Worm (Caenorhabditis elegans) whole organism, L4 larva: Measurements from ENCODE around the gene ZC250.5.
A peak's percentile ranks its signal among the peaks of the same experiment; 100 is the strongest.

Source experiments
- F37D6.2 ChIP-seq: sonication (generic microtip); optimal IDR thresholded peaks from 2 replicates; lab custom pipeline; 2016; ENCODE audit warnings: mild to moderate bottlenecking, missing genetic modification characterization, missing compliant biosample characterization
- F49E8.2 ChIP-seq: sonication (generic microtip); optimal IDR thresholded peaks from 2 replicates; lab custom pipeline; 2016; ENCODE audit warnings: missing compliant biosample characterization, mild to moderate bottlenecking, missing genetic modification characterization, borderline replicate concordance
- T20F7.1 ChIP-seq: fragments of 200-800 bp; sonication (Bioruptor generic); optimal IDR thresholded peaks from 2 replicates; lab custom pipeline; 2018; ENCODE audit warnings: mild to moderate bottlenecking, missing genetic modification characterization, missing compliant biosample characterization
- T26A8.4 ChIP-seq: fragments of 200-800 bp; sonication (Bioruptor generic); IDR thresholded peaks from 2 replicates; pipeline ENCODE4 v1.3.6; 2022; ENCODE audit warnings: missing genetic modification characterization, missing compliant biosample characterization
- Y5F2A.4 ChIP-seq: fragments of 200-800 bp; sonication (Bioruptor generic); optimal IDR thresholded peaks from 2 replicates; lab custom pipeline; 2018; ENCODE audit warnings: mild to moderate bottlenecking, missing genetic modification characterization, missing compliant biosample characterization
- aha-1 ChIP-seq: fragments of 150-350 bp; peaks from one replicate; lab custom pipeline; 2014; ENCODE audit warnings: missing biosample characterization, missing genetic modification characterization
- aly-2 ChIP-seq: sonication (generic microtip); optimal IDR thresholded peaks from 2 replicates; lab custom pipeline; 2018; ENCODE audit warnings: missing biosample characterization, missing genetic modification characterization
- ama-1 ChIP-seq: fragments of 150-350 bp; optimal IDR thresholded peaks from 2 replicates; lab custom pipeline; 2014; ENCODE audit warnings: inconsistent platforms, mixed read lengths
- ceh-20 ChIP-seq: fragments of 200-800 bp; sonication (Bioruptor generic); IDR thresholded peaks from 2 replicates; pipeline ENCODE4 v1.3.6; 2022; ENCODE audit warnings: missing genetic modification reagents, missing genetic modification characterization, missing compliant biosample characterization
- ceh-44 ChIP-seq: fragments of 200-800 bp; sonication (Bioruptor generic); IDR thresholded peaks from 2 replicates; pipeline ENCODE4 v1.3.6; 2022; ENCODE audit warnings: missing genetic modification reagents, missing genetic modification characterization, missing compliant biosample characterization
- ceh-62 ChIP-seq: sonication (generic microtip); optimal IDR thresholded peaks from 2 replicates; lab custom pipeline; 2017; ENCODE audit warnings: missing biosample characterization, missing genetic modification characterization
- ces-1 ChIP-seq: fragments of 150-350 bp; sonication (generic microtip); optimal IDR thresholded peaks from 4 replicates; lab custom pipeline; 2014; ENCODE audit warnings: missing biosample characterization, missing genetic modification reagents, missing genetic modification characterization
- cey-2 ChIP-seq: sonication (generic microtip); optimal IDR thresholded peaks from 3 replicates; lab custom pipeline; 2017; ENCODE audit warnings: missing genetic modification characterization, mild to moderate bottlenecking, missing compliant biosample characterization, antibody characterized with exemption, borderline replicate concordance; ENCODE audit not compliant: insufficient read depth
- ctbp-1 ChIP-seq: fragments of 200-800 bp; sonication (Bioruptor generic); IDR thresholded peaks from 2 replicates; pipeline ENCODE4 v1.3.6; 2022; ENCODE audit warnings: missing genetic modification reagents, missing genetic modification characterization, missing compliant biosample characterization
- daf-12 ChIP-seq: fragments of 150-350 bp; optimal IDR thresholded peaks from 2 replicates; lab custom pipeline; 2014; ENCODE audit warnings: missing biosample characterization, missing genetic modification reagents, missing genetic modification characterization
- dpl-1 ChIP-seq: fragments of 150-350 bp; optimal IDR thresholded peaks from 2 replicates; lab custom pipeline; 2014; ENCODE audit warnings: missing biosample characterization, missing genetic modification reagents, missing genetic modification characterization
- duxl-1 ChIP-seq: sonication (generic microtip); optimal IDR thresholded peaks from 2 replicates; lab custom pipeline; 2016; ENCODE audit warnings: mild to moderate bottlenecking, missing genetic modification characterization, moderate library complexity, missing compliant biosample characterization; ENCODE audit not compliant: poor library complexity
- dve-1 ChIP-seq: sonication (generic microtip); optimal IDR thresholded peaks from 2 replicates; lab custom pipeline; 2017; ENCODE audit warnings: antibody characterized with exemption, mild to moderate bottlenecking, missing genetic modification characterization, missing compliant biosample characterization; ENCODE audit not compliant: insufficient read depth
- egl-43 ChIP-seq: fragments of 200-800 bp; sonication (Bioruptor generic); IDR thresholded peaks from 2 replicates; pipeline ENCODE4 v1.3.6; 2022; ENCODE audit warnings: missing genetic modification reagents, missing genetic modification characterization, missing compliant biosample characterization
- fos-1 ChIP-seq: fragments of 150-350 bp; optimal IDR thresholded peaks from 2 replicates; lab custom pipeline; 2014; ENCODE audit warnings: missing biosample characterization, missing genetic modification characterization
- gei-8 ChIP-seq: fragments of 200-800 bp; sonication (Bioruptor generic); optimal IDR thresholded peaks from 2 replicates; lab custom pipeline; 2018; ENCODE audit warnings: mild to moderate bottlenecking, missing genetic modification characterization, missing compliant biosample characterization
- hif-1 ChIP-seq, 2 experiments: sonication (generic microtip); optimal IDR thresholded peaks; 2 replicates each; lab custom pipeline; 2016 to 2017; ENCODE audit warnings: missing compliant biosample characterization in 2 of 2, missing genetic modification characterization in 2 of 2, missing genetic modification reagents in 2 of 2, missing genotype in 2 of 2, mild to moderate bottlenecking in 1 of 2
- hlh-11 ChIP-seq: fragments of 200-800 bp; sonication (Bioruptor generic); optimal IDR thresholded peaks from 2 replicates; lab custom pipeline; 2018; ENCODE audit warnings: mild to moderate bottlenecking, missing genetic modification characterization, missing compliant biosample characterization
- hlh-30 ChIP-seq: sonication (generic microtip); optimal IDR thresholded peaks from 2 replicates; lab custom pipeline; 2017; ENCODE audit warnings: antibody characterized with exemption, mild to moderate bottlenecking, missing genetic modification characterization, missing compliant biosample characterization; ENCODE audit not compliant: insufficient read depth
- hmg-1.1 ChIP-seq: fragments of 200-800 bp; sonication (Bioruptor generic); IDR thresholded peaks from 2 replicates; pipeline ENCODE4 v1.3.6; 2022; ENCODE audit warnings: missing genetic modification reagents, missing genetic modification characterization, missing compliant biosample characterization
- jun-1 ChIP-seq: fragments of 150-350 bp; optimal IDR thresholded peaks from 2 replicates; lab custom pipeline; 2014; ENCODE audit warnings: missing biosample characterization, missing genetic modification reagents, missing genetic modification characterization
- lim-7 ChIP-seq: fragments of 200-800 bp; sonication (Bioruptor generic); IDR thresholded peaks from 2 replicates; pipeline ENCODE4 v1.3.6; 2022; ENCODE audit warnings: missing genetic modification characterization, missing compliant biosample characterization
- lin-1 ChIP-seq: fragments of 200-800 bp; sonication (Bioruptor generic); IDR thresholded peaks from 2 replicates; pipeline ENCODE4 v1.3.6; 2022; ENCODE audit warnings: missing genetic modification reagents, missing genetic modification characterization, missing compliant biosample characterization
- lin-13 ChIP-seq: fragments of 150-350 bp; optimal IDR thresholded peaks from 2 replicates; lab custom pipeline; 2014; ENCODE audit warnings: missing biosample characterization, missing genetic modification reagents, missing genetic modification characterization
- lin-29 ChIP-seq: fragments of 200-800 bp; sonication (Bioruptor generic); IDR thresholded peaks from 2 replicates; pipeline ENCODE4 v1.3.6; 2022; ENCODE audit warnings: missing genetic modification reagents, missing genetic modification characterization, missing compliant biosample characterization
- lin-38 ChIP-seq: fragments of 200-800 bp; sonication (Bioruptor generic); IDR thresholded peaks from 2 replicates; pipeline ENCODE4 v1.3.6; 2022; ENCODE audit warnings: missing genetic modification reagents, missing genetic modification characterization, missing compliant biosample characterization
- lsy-2 ChIP-seq, 2 experiments: fragments of 150-350 bp in 1 of 2; sonication (generic microtip) in 1 of 2; optimal IDR thresholded peaks; 2 replicates each; lab custom pipeline; 2014 to 2017; ENCODE audit warnings: missing biosample characterization in 2 of 2, missing genetic modification characterization in 2 of 2
- madf-5 ChIP-seq, 2 experiments: fragments of 200-800 bp; sonication (Bioruptor generic); IDR thresholded peaks; 2 replicates each; pipeline ENCODE4 v1.3.6; 2022; ENCODE audit warnings: missing compliant biosample characterization in 2 of 2, missing genetic modification characterization in 2 of 2
- mdl-1 ChIP-seq, 2 experiments: fragments of 150-350 bp in 1 of 2; sonication (generic microtip) in 1 of 2; optimal IDR thresholded peaks; 2 replicates each; lab custom pipeline; 2014 to 2017; ENCODE audit warnings: missing biosample characterization in 2 of 2, missing genetic modification characterization in 2 of 2
- mep-1 ChIP-seq: fragments of 150-350 bp; sonication (generic microtip); optimal IDR thresholded peaks from 3 replicates; lab custom pipeline; 2014; ENCODE audit warnings: missing biosample characterization, missing genetic modification characterization
- mes-2 ChIP-seq: sonication (generic microtip); optimal IDR thresholded peaks from 2 replicates; lab custom pipeline; 2016; ENCODE audit warnings: missing genotype, mild to moderate bottlenecking, missing genetic modification characterization, missing compliant biosample characterization; ENCODE audit not compliant: poor library complexity, severe bottlenecking
- nhr-10 ChIP-seq: fragments of 150-350 bp; optimal IDR thresholded peaks from 2 replicates; lab custom pipeline; 2014; ENCODE audit warnings: missing biosample characterization, missing genetic modification characterization
- nhr-111 ChIP-seq: fragments of 200-800 bp; sonication (Bioruptor generic); optimal IDR thresholded peaks from 2 replicates; lab custom pipeline; 2018; ENCODE audit warnings: mild to moderate bottlenecking, missing genetic modification characterization, missing compliant biosample characterization
- nhr-25 ChIP-seq: sonication (generic microtip); optimal IDR thresholded peaks from 2 replicates; lab custom pipeline; 2017; ENCODE audit warnings: missing genetic modification characterization, mild to moderate bottlenecking, missing compliant biosample characterization, antibody characterized with exemption, moderate library complexity, borderline replicate concordance; ENCODE audit not compliant: insufficient read depth
- nhr-41 ChIP-seq: fragments of 200-800 bp; sonication (Bioruptor generic); IDR thresholded peaks from 2 replicates; pipeline ENCODE4 v1.3.6; 2022; ENCODE audit warnings: missing genetic modification reagents, missing genetic modification characterization, missing compliant biosample characterization
- nhr-48 ChIP-seq: sonication (generic microtip); optimal IDR thresholded peaks from 2 replicates; lab custom pipeline; 2016; ENCODE audit warnings: mild to moderate bottlenecking, missing genetic modification characterization, missing compliant biosample characterization
- nhr-76 ChIP-seq: fragments of 150-350 bp; optimal IDR thresholded peaks from 2 replicates; lab custom pipeline; 2014; ENCODE audit warnings: missing biosample characterization, missing genetic modification characterization
- nhr-77 ChIP-seq: fragments of 150-350 bp; optimal IDR thresholded peaks from 2 replicates; lab custom pipeline; 2014; ENCODE audit warnings: missing biosample characterization, missing genetic modification characterization
- pha-4 ChIP-seq, 2 experiments: fragments of 150-350 bp in 1 of 2; fragments of 200-800 bp in 1 of 2; sonication (Bioruptor generic) in 1 of 2; IDR thresholded peaks in 1 of 2; optimal IDR thresholded peaks in 1 of 2; 2 replicates each; pipeline versions ENCODE4 v1.3.6 to Lab custom; 2014 to 2022; ENCODE audit warnings: missing genetic modification characterization in 2 of 2, missing genetic modification reagents in 2 of 2, missing biosample characterization in 1 of 2, missing compliant biosample characterization in 1 of 2
- rbr-2 ChIP-seq: sonication (generic microtip); optimal IDR thresholded peaks from 2 replicates; lab custom pipeline; 2016; ENCODE audit warnings: missing genotype, missing genetic modification characterization, missing compliant biosample characterization
- snpc-1.2 ChIP-seq: fragments of 200-800 bp; sonication (Bioruptor generic); IDR thresholded peaks from 2 replicates; pipeline ENCODE4 v1.3.6; 2022; ENCODE audit warnings: missing genetic modification reagents, missing genetic modification characterization, missing compliant biosample characterization
- spr-1 ChIP-seq: sonication (generic microtip); optimal IDR thresholded peaks from 2 replicates; lab custom pipeline; 2016; ENCODE audit warnings: mild to moderate bottlenecking, missing genetic modification characterization, missing compliant biosample characterization
- ztf-11 ChIP-seq: fragments of 150-350 bp; optimal IDR thresholded peaks from 2 replicates; lab custom pipeline; 2014; ENCODE audit warnings: missing biosample characterization, missing genetic modification characterization
- ztf-7 ChIP-seq: fragments of 150-350 bp; optimal IDR thresholded peaks from 2 replicates; lab custom pipeline; 2014; ENCODE audit warnings: missing biosample characterization, missing genetic modification characterization

Gene ZC250.5

DNA sequence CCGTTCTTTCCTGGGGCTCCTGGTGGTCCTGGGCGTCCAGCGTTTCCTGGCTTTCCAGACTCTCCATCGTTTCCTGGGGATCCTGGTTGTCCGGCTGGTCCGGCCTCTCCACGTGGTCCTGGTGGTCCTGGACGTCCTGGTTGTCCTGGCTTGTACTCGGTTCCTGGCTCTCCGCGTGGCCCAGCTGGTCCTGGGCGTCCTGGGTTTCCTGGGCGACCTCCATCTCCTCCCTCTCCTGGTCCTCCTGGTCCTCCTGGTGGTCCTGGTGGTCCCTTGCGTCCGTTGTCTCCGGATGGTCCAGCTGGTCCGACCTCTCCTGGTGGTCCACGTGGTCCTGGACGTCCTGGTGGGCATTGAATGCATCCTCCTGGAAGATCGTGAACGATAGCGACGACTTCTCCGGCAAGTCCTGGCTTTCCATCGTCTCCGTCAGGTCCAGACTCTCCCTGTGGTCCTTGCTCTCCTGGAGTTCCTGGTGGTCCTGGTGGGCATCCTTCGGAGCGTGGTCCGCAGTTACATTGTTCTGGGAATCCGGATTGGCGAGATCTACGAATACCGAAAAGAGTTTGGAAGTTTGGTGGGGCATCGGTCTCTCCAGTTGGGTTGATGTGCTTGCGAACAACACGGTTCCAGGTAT is 30.5 kb downstream of the ZC250.5 start (continued):
- TF ChIP-seq nhr-10 (no peak), F49E8.2 (tag; lab: Kevin White, UChicago) (no peak), lin-29 (GFP tag; lab: Robert Waterston, UW) (0 out of 2 replicates have a peak, but pooled peaks have one; percentile 7), lin-13 (no peak), nhr-111 (GFP tag; lab: Kevin White, UChicago) (no peak), madf-5 (GFP tag; IDR thresholded peaks at IDR 0.05; lab: Robert Waterston, UW) (peak in 1 of 2 experiments; percentile 50; a peak in 1 of 4 replicates), ztf-7 (tag; lab: Kevin White, UChicago) (no peak), hmg-1.1 (no peak), jun-1 (tag; lab: Kevin White, UChicago) (no peak), nhr-76 (tag; lab: Kevin White, UChicago) (no peak), mes-2 (tag; lab: Kevin White, UChicago) (no peak), lim-7 (GFP tag; lab: Robert Waterston, UW) (no peak), lin-1 (GFP tag; lab: Robert Waterston, UW) (no peak), Y5F2A.4 (GFP tag; lab: Kevin White, UChicago) (no peak), snpc-1.2 (no peak), nhr-41 (GFP tag; lab: Robert Waterston, UW) (no peak), cey-2 (tag; lab: Kevin White, UChicago) (no peak), hlh-11 (tag; lab: Kevin White, UChicago) (peak; percentile 43), duxl-1 (tag; lab: Kevin White, UChicago) (no peak), mdl-1 (tag; optimal IDR thresholded peaks at IDR 0.05; lab: Kevin White, UChicago) (no peak), gei-8 (GFP tag; lab: Kevin White, UChicago) (peak; percentile 17), ces-1 (GFP tag; lab: Kevin White, UChicago) (no peak), ceh-62 (no peak), daf-12 (tag; lab: Kevin White, UChicago) (no peak), F37D6.2 (tag; lab: Kevin White, UChicago) (no peak), ceh-44 (GFP tag; lab: Robert Waterston, UW) (no peak), hif-1 (tag; optimal IDR thresholded peaks at IDR 0.05; lab: Kevin White, UChicago) (no peak), aha-1 (tag; lab: Kevin White, UChicago) (no peak), dpl-1 (GFP tag; lab: Kevin White, UChicago) (no peak), aly-2 (tag; lab: Kevin White, UChicago) (no peak), pha-4 (GFP tag; IDR thresholded peaks at IDR 0.05; lab: Robert Waterston, UW) (0 out of 2 replicates have a peak, but pooled peaks have one; percentile 10), pha-4 (tag; optimal IDR thresholded peaks at IDR 0.05; lab: Kevin White, UChicago) (no peak), T20F7.1 (GFP tag; lab: Kevin White, UChicago) (no peak), dve-1 (tag; lab: Kevin White, UChicago) (no peak), lsy-2 (tag; optimal IDR thresholded peaks at IDR 0.05; lab: Kevin White, UChicago) (no peak), nhr-25 (tag; lab: Kevin White, UChicago) (no peak), spr-1 (no peak), mep-1 (tag; lab: Kevin White, UChicago) (no peak), egl-43 (GFP tag; lab: Robert Waterston, UW) (0 out of 2 replicates have a peak, but pooled peaks have one; percentile 41), ztf-11 (tag; lab: Kevin White, UChicago) (no peak), ama-1 (lab: Kevin White, UChicago) (no peak), nhr-48 (tag; lab: Kevin White, UChicago) (no peak), ceh-20 (GFP tag; lab: Robert Waterston, UW) (no peak), fos-1 (tag; lab: Kevin White, UChicago) (no peak), hlh-30 (tag; lab: Kevin White, UChicago) (no peak), ctbp-1 (GFP tag; lab: Robert Waterston, UW) (peak; percentile 78), rbr-2 (tag; lab: Kevin White, UChicago) (no peak), lin-38 (GFP tag; lab: Robert Waterston, UW) (peak; percentile 28; the same call in 1 of the 2 replicates), T26A8.4 (GFP tag; lab: Robert Waterston, UW) (peak; percentile 41; the same call in 1 of the 2 replicates), nhr-77 (no peak)
